Worm (Caenorhabditis elegans) whole organism, midembryonic: ENCODE results near the gene ugt-62.

Experiments
- T22C8.4 ChIP-seq: fragments of 200-800 bp; sonication (Bioruptor generic); IDR thresholded peaks from 2 replicates; pipeline ENCODE4 v1.3.6; 2022; ENCODE audit warnings: missing genetic modification characterization, missing compliant biosample characterization
- cog-1 ChIP-seq: sonication (generic microtip); optimal IDR thresholded peaks from 2 replicates; lab custom pipeline; 2016; ENCODE audit warnings: missing genetic modification characterization, missing compliant biosample characterization
- flt-1 ChIP-seq: fragments of 200-800 bp; sonication (Bioruptor generic); IDR thresholded peaks from 2 replicates; pipeline ENCODE4 v1.3.6; 2022; ENCODE audit warnings: missing genetic modification characterization, missing compliant biosample characterization
- klf-2 ChIP-seq: fragments of 200-800 bp; sonication (Bioruptor generic); conservative IDR thresholded peaks from 2 replicates; pipeline ENCODE4 v1.3.6; 2022; ENCODE audit warnings: missing genetic modification reagents, missing genetic modification characterization, missing compliant biosample characterization
- med-1 ChIP-seq: sonication (generic microtip); optimal IDR thresholded peaks from 2 replicates; lab custom pipeline; 2017; ENCODE audit warnings: missing genetic modification characterization, mild to moderate bottlenecking, missing compliant biosample characterization, antibody characterized with exemption, missing genetic modification reagents; ENCODE audit not compliant: insufficient read depth
- ref-1 ChIP-seq: fragments of 200-800 bp; sonication (Bioruptor generic); conservative IDR thresholded peaks from 2 replicates; pipeline ENCODE4 v1.3.6; 2022; ENCODE audit warnings: missing genetic modification reagents, missing genetic modification characterization, missing compliant biosample characterization
- tab-1 ChIP-seq: fragments of 200-800 bp; sonication (Bioruptor generic); IDR thresholded peaks from 2 replicates; pipeline ENCODE4 v1.3.6; 2022; ENCODE audit warnings: missing genetic modification characterization, missing compliant biosample characterization
- ztf-23 ChIP-seq: fragments of 200-800 bp; sonication (Bioruptor generic); IDR thresholded peaks from 2 replicates; pipeline ENCODE4 v1.3.6; 2022; ENCODE audit warnings: missing genetic modification reagents, missing genetic modification characterization, missing compliant biosample characterization
- ztf-29 ChIP-seq: fragments of 200-800 bp; sonication (Bioruptor generic); IDR thresholded peaks from 2 replicates; pipeline ENCODE4 v1.3.6; 2022; ENCODE audit warnings: missing genetic modification reagents, missing genetic modification characterization, missing compliant biosample characterization

ugt-62 gene

ce11 chrIII:4540604-4541003 is at the start of gene ugt-62:
TSS of gene ugt-62 (minus strand) at chrIII:4540623.
- TF ChIP-seq flt-1 (GFP tag; lab: Robert Waterston, UW) (no peak), cog-1 (no peak), ref-1 (GFP tag; lab: Robert Waterston, UW) (no peak), med-1 (GFP tag; lab: Kevin White, UChicago) (no peak), ztf-23 (GFP tag; lab: Robert Waterston, UW) (no peak), ztf-29 (GFP tag; lab: Robert Waterston, UW) (no peak), klf-2 (no peak), T22C8.4 (GFP tag; lab: Robert Waterston, UW) (no peak), tab-1 (GFP tag; lab: Robert Waterston, UW) (no peak)

ce11 chrIII:4587177-4587576 is 46.8 kb upstream of the ugt-62 start, which contains the start of the genes F35G12.7 and smc-4:
TSS of gene F35G12.7 (minus strand) at chrIII:4587330.
TSS of gene smc-4 (plus strand) at chrIII:4587501.
- TF ChIP-seq ztf-29 (GFP tag; lab: Robert Waterston, UW) (no peak), ref-1 (GFP tag; lab: Robert Waterston, UW) (no peak), tab-1 (GFP tag; lab: Robert Waterston, UW) (no peak), flt-1 (GFP tag; lab: Robert Waterston, UW) (no peak; the same call in 1 of the 2 replicates), med-1 (GFP tag; lab: Kevin White, UChicago) (no peak), cog-1 (no peak), ztf-23 (GFP tag; lab: Robert Waterston, UW) (peak; percentile 34; the same call in 1 of the 2 replicates), T22C8.4 (GFP tag; lab: Robert Waterston, UW) (0 out of 2 replicates have a peak, but pooled peaks have one; percentile 20), klf-2 (no peak)

- TF ChIP-seq tab-1 (GFP tag; lab: Robert Waterston, UW) (no peak), ref-1 (GFP tag; lab: Robert Waterston, UW) (no peak)
Observed at ce11 chrIII:4584068-4584566, 43.7 kb upstream of the ugt-62 start, which contains the start of gene F35G12.5. TSS of gene F35G12.5 (plus strand) at chrIII:4584118.

ce11 chrIII:4581495-4581894 is 41.1 kb upstream of the ugt-62 start, which contains the start of gene F35G12.12:
TSS of gene F35G12.12 (plus strand) at chrIII:4581795.
- TF ChIP-seq klf-2 = no peak
- no peak for TF ChIP-seq tab-1 (GFP tag; lab: Robert Waterston, UW)
- TF ChIP-seq cog-1 = no peak
- no peak for TF ChIP-seq med-1 (GFP tag; lab: Kevin White, UChicago)
- no peak for TF ChIP-seq ref-1 (GFP tag; lab: Robert Waterston, UW)
- TF ChIP-seq ztf-23 (GFP tag; lab: Robert Waterston, UW) = no peak
- no peak for TF ChIP-seq ztf-29 (GFP tag; lab: Robert Waterston, UW)
- no peak for TF ChIP-seq T22C8.4 (GFP tag; lab: Robert Waterston, UW)
- TF ChIP-seq flt-1 (GFP tag; lab: Robert Waterston, UW) = no peak

ce11 chrIII:4578385-4578903 is 38.0 kb upstream of the ugt-62 start, which contains the start of the genes sel-5 and wdr-48:
TSS of gene sel-5 (minus strand) at chrIII:4578437.
TSS of gene wdr-48 (plus strand) at chrIII:4578853.
- TF ChIP-seq ztf-23 (GFP tag; lab: Robert Waterston, UW) (no peak), klf-2 (no peak), cog-1 (peak; percentile 12), tab-1 (GFP tag; lab: Robert Waterston, UW) (no peak), flt-1 (GFP tag; lab: Robert Waterston, UW) (no peak), med-1 (GFP tag; lab: Kevin White, UChicago) (peak; percentile 5), ztf-29 (GFP tag; lab: Robert Waterston, UW) (no peak), T22C8.4 (GFP tag; lab: Robert Waterston, UW) (no peak)

ce11 chrIII:4568455-4568854 is 28.0 kb upstream of the ugt-62 start, which contains the start of gene idhg-1:
TSS of gene idhg-1 (plus strand) at chrIII:4568797.
- TF ChIP-seq ref-1 (GFP tag; lab: Robert Waterston, UW) = peak; percentile 97
- TF ChIP-seq med-1 (GFP tag; lab: Kevin White, UChicago) = peak; percentile 100
- TF ChIP-seq flt-1 (GFP tag; lab: Robert Waterston, UW) = peak; percentile 98
- TF ChIP-seq ztf-23 (GFP tag; lab: Robert Waterston, UW) = peak; percentile 98
- TF ChIP-seq cog-1 = peak; percentile 89
- TF ChIP-seq ztf-29 (GFP tag; lab: Robert Waterston, UW) = peak; percentile 96
- peak; percentile 97 for TF ChIP-seq klf-2
- peak; percentile 92 for TF ChIP-seq T22C8.4 (GFP tag; lab: Robert Waterston, UW)
- peak; percentile 99 for TF ChIP-seq tab-1 (GFP tag; lab: Robert Waterston, UW)

DNA sequence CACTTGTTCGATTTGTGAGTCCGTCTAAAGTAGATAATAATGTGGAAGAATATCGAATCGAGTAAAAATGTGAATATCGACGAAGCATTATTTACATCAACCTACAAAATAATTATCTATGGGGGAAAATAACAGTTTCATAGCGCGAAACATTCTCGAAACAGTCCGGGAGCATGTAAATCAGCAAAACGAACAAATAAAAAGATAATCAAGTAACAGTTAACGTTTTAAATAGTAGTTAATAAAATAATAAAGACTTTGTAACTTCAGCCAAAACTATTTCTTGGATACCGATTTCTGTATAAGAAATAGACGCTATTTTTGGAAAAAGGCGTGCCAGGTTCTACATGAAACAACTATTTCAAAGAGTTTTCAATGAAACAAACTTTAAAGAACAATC is 27.6 kb upstream of the ugt-62 start, which contains the start of gene mlcd-1:
TSS of gene mlcd-1 (minus strand) at position 101 of the 400 bp plus-strand sequence.
- TF ChIP-seq ref-1 (GFP tag; lab: Robert Waterston, UW) (no peak), T22C8.4 (GFP tag; lab: Robert Waterston, UW) (no peak)

DNA sequence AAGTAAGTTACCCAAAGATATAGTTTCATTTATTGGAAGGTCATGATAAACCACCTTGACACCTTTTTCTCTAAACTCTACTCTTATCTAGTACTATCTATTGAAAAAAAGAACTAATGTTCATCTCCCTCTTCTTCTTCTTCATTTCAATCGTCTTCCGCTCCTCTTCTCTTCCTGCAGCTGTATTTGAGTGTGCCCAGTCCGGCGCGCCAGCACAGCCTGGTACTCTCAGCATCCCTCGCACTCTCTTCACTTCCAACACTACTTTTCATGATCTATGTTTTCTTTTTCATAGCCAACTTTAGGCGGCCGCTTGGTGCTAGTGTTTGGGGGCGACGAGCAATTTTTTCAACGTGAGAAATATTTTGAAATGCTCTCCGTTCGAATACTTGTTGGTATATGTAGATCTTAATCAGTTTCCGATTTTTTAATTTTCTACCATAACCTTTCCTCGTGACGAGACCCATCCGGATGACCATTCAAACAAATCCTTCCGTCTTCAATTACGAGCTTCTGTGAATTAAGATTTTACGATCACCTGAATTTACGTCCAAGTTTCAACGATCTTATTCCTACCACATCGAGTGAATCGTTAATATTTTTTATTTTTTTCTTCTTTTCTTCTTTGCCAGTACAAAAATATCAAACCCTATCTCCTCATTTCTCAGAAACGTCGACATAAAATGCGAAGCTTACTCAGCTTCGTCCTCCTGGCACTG is 21.8 kb upstream of the ugt-62 start, which contains the start of gene pan-1:
TSS of gene pan-1 (plus strand) at position 669 of the 719 bp plus-strand sequence.
- TF ChIP-seq med-1 (GFP tag; lab: Kevin White, UChicago) = no peak
- TF ChIP-seq klf-2 = no peak

ce11 chrIII:4561286-4561685 is 20.9 kb upstream of the ugt-62 start:
- TF ChIP-seq med-1 (GFP tag; lab: Kevin White, UChicago) (no peak), flt-1 (GFP tag; lab: Robert Waterston, UW) (no peak), T22C8.4 (GFP tag; lab: Robert Waterston, UW) (no peak), ztf-23 (GFP tag; lab: Robert Waterston, UW) (no peak), ref-1 (GFP tag; lab: Robert Waterston, UW) (no peak), cog-1 (no peak), klf-2 (no peak), tab-1 (GFP tag; lab: Robert Waterston, UW) (no peak), ztf-29 (GFP tag; lab: Robert Waterston, UW) (no peak)
